Fruit fly (Drosophila melanogaster): Measurements from ENCODE around the gene CG4629.

- TF ChIP-seq CTCF (optimal IDR thresholded peaks at IDR 0.05) = no peak
- TF ChIP-seq CG8478 (optimal IDR thresholded peaks at IDR 0.05) = no peak
Observed at dm6 chr2L:1150554-1150953, 48.2 kb upstream of the CG4629 start, which contains the start of the genes Tfb4 and Vps29.
